Worm (Caenorhabditis elegans) whole organism, L4/young adult: ENCODE results near the gene ceh-92.

Experiments
- W03F9.2 ChIP-seq: fragments of 150-350 bp; optimal IDR thresholded peaks from 2 replicates; lab custom pipeline; 2014; ENCODE audit warnings: missing biosample characterization, missing genetic modification characterization
- him-1 ChIP-seq: sonication (generic microtip); optimal IDR thresholded peaks from 2 replicates; lab custom pipeline; 2016; ENCODE audit warnings: missing genotype, missing genetic modification reagents, missing genetic modification characterization, missing compliant biosample characterization

- no peak for TF ChIP-seq him-1 (tag; lab: Kevin White, UChicago)
- no peak for TF ChIP-seq W03F9.2 (tag; lab: Kevin White, UChicago)
Measured at ce11 chrIII:11535453-11535852, 45.9 kb upstream of the ceh-92 start.
